Fruit fly (Drosophila melanogaster) whole organism, adult: ENCODE measurements around the gene CG33939.

Experiments
- CG11617 ChIP-seq: fragments of 200-800 bp; sonication (Bioruptor generic); optimal IDR thresholded peaks from 2 replicates; lab custom pipeline; 2017; ENCODE audit warnings: mild to moderate bottlenecking, missing biosample characterization, missing genetic modification reagents, missing genetic modification characterization
- CG14711 ChIP-seq: fragments of 200-800 bp; sonication (Bioruptor generic); optimal IDR thresholded peaks from 2 replicates; lab custom pipeline; 2018; ENCODE audit warnings: missing biosample characterization, mild to moderate bottlenecking, missing genetic modification characterization, moderate library complexity
- CG33017 ChIP-seq: fragments of 200-800 bp; sonication (Bioruptor generic); optimal IDR thresholded peaks from 2 replicates; lab custom pipeline; 2018; ENCODE audit warnings: missing biosample characterization, mild to moderate bottlenecking, missing genetic modification characterization, moderate library complexity
- CG7045 ChIP-seq: fragments of 200-800 bp; sonication (Bioruptor generic); optimal IDR thresholded peaks from 2 replicates; lab custom pipeline; 2017; ENCODE audit warnings: missing biosample characterization, mild to moderate bottlenecking, missing genetic modification characterization
- Clk ChIP-seq: fragments of 200-800 bp; sonication (Bioruptor generic); optimal IDR thresholded peaks from 2 replicates; lab custom pipeline; 2017; ENCODE audit warnings: missing biosample characterization, missing genetic modification characterization
- Crg-1 ChIP-seq: fragments of 200-800 bp; sonication (Bioruptor generic); optimal IDR thresholded peaks from 2 replicates; lab custom pipeline; 2016; ENCODE audit warnings: missing biosample characterization, missing genetic modification characterization
- Hr96 ChIP-seq: fragments of 200-800 bp; sonication (Bioruptor generic); optimal IDR thresholded peaks from 2 replicates; lab custom pipeline; 2016; ENCODE audit warnings: missing biosample characterization, missing genetic modification characterization
- Mnt ChIP-seq: fragments of 200-800 bp; sonication (Bioruptor generic); optimal IDR thresholded peaks from 2 replicates; lab custom pipeline; 2016; ENCODE audit warnings: missing biosample characterization, mild to moderate bottlenecking, missing genetic modification characterization
- bab1 ChIP-seq: fragments of 200-800 bp; sonication (Bioruptor generic); optimal IDR thresholded peaks from 3 replicates; lab custom pipeline; 2019; ENCODE audit warnings: missing biosample characterization, mild to moderate bottlenecking, missing genetic modification characterization, moderate library complexity
- cnc ChIP-seq, 2 experiments: fragments of >200 bp; optimal IDR thresholded peaks; 2 replicates each; lab custom pipeline; 2017
- kay ChIP-seq: fragments of 200-800 bp; sonication (Bioruptor generic); peaks from one replicate; lab custom pipeline; 2016; ENCODE audit warnings: missing biosample characterization, missing genetic modification characterization, borderline replicate concordance
- ovo ChIP-seq: fragments of 200-800 bp; sonication (Bioruptor generic); optimal IDR thresholded peaks from 2 replicates; lab custom pipeline; 2016; ENCODE audit warnings: missing biosample characterization, missing genetic modification characterization
- tj ChIP-seq: fragments of 200-800 bp; sonication (Bioruptor generic); optimal IDR thresholded peaks from 3 replicates; lab custom pipeline; 2017; ENCODE audit warnings: missing biosample characterization, mild to moderate bottlenecking, missing genetic modification characterization, moderate library complexity

- TF ChIP-seq tj (GFP tag; lab: Kevin White, UChicago) = no peak
- TF ChIP-seq Hr96 (GFP tag; lab: Kevin White, UChicago) = no peak
- TF ChIP-seq Crg-1 (GFP tag; lab: Kevin White, UChicago) = no peak
- TF ChIP-seq kay (GFP tag; lab: Kevin White, UChicago) = no peak
- TF ChIP-seq cnc (optimal IDR thresholded peaks at IDR 0.05; lab: Kevin White, UChicago) = no peak
- TF ChIP-seq ovo (GFP tag; lab: Kevin White, UChicago) = no peak
- no peak for TF ChIP-seq CG33017
- no peak for TF ChIP-seq Clk (GFP tag; lab: Kevin White, UChicago)
- no peak for TF ChIP-seq CG7045 (GFP tag; lab: Kevin White, UChicago)
- no peak for TF ChIP-seq Mnt (GFP tag; lab: Kevin White, UChicago)
- TF ChIP-seq CG11617 = no peak
- TF ChIP-seq CG14711 (tag; lab: Kevin White, UChicago) = no peak
- no peak for TF ChIP-seq bab1
These were observed 16.0 kb downstream of the CG33939 start for dm6 chrX:19158519-19159289.
